Worm (Caenorhabditis elegans) whole organism, mixed stage, embryonic: ENCODE data around the gene R08D7.5.

Experiments used
- M03D4.4 ChIP-seq: sonication (generic microtip); optimal IDR thresholded peaks from 2 replicates; lab custom pipeline; 2017; ENCODE audit warnings: mild to moderate bottlenecking, missing genetic modification characterization, missing compliant biosample characterization
- bed-3 ChIP-seq: fragments of 200-800 bp; sonication (Bioruptor generic); optimal IDR thresholded peaks from 3 replicates; lab custom pipeline; 2018; ENCODE audit warnings: mild to moderate bottlenecking, missing genetic modification characterization, moderate library complexity, missing compliant biosample characterization
- blmp-1 ChIP-seq: fragments of 150-350 bp; optimal IDR thresholded peaks from 2 replicates; lab custom pipeline; 2014; ENCODE audit warnings: missing biosample characterization, missing genetic modification characterization
- ceh-39 ChIP-seq: fragments of 150-350 bp; optimal IDR thresholded peaks from 2 replicates; lab custom pipeline; 2014; ENCODE audit warnings: missing biosample characterization, missing genetic modification characterization
- ceh-43 ChIP-seq: fragments of 200-800 bp; sonication (Bioruptor generic); optimal IDR thresholded peaks from 2 replicates; lab custom pipeline; 2018; ENCODE audit warnings: mild to moderate bottlenecking, missing genetic modification characterization, moderate library complexity, missing compliant biosample characterization
- ceh-83 ChIP-seq: fragments of 200-800 bp; sonication (Bioruptor generic); optimal IDR thresholded peaks from 2 replicates; lab custom pipeline; 2018; ENCODE audit warnings: mild to moderate bottlenecking, missing genetic modification characterization, missing compliant biosample characterization
- ces-1 ChIP-seq: fragments of 150-350 bp; optimal IDR thresholded peaks from 2 replicates; lab custom pipeline; 2014; ENCODE audit warnings: missing biosample characterization, missing genetic modification reagents, missing genetic modification characterization
- cnd-1 ChIP-seq: fragments of 200-800 bp; sonication (Bioruptor generic); optimal IDR thresholded peaks from 2 replicates; lab custom pipeline; 2018; ENCODE audit warnings: mild to moderate bottlenecking, missing genetic modification characterization, missing compliant biosample characterization
- drap-1 ChIP-seq: fragments of 200-800 bp; sonication (Bioruptor generic); optimal IDR thresholded peaks from 3 replicates; lab custom pipeline; 2018; ENCODE audit warnings: mild to moderate bottlenecking, missing genetic modification characterization, missing compliant biosample characterization
- elt-1 ChIP-seq: sonication (generic microtip); optimal IDR thresholded peaks from 2 replicates; lab custom pipeline; 2017; ENCODE audit warnings: missing genetic modification characterization, mild to moderate bottlenecking, missing compliant biosample characterization, antibody characterized with exemption, moderate library complexity, borderline replicate concordance; ENCODE audit not compliant: insufficient read depth
- elt-3 ChIP-seq: fragments of 150-350 bp; optimal IDR thresholded peaks from 2 replicates; lab custom pipeline; 2014; ENCODE audit warnings: missing biosample characterization, missing genetic modification characterization
- flh-1 ChIP-seq: fragments of 200-800 bp; sonication (Bioruptor generic); optimal IDR thresholded peaks from 2 replicates; lab custom pipeline; 2018; ENCODE audit warnings: mild to moderate bottlenecking, missing genetic modification characterization, moderate library complexity, missing compliant biosample characterization
- ham-2 ChIP-seq: fragments of 200-800 bp; sonication (Bioruptor generic); optimal IDR thresholded peaks from 2 replicates; lab custom pipeline; 2018; ENCODE audit warnings: mild to moderate bottlenecking, missing genetic modification characterization, missing compliant biosample characterization
- hlh-1 ChIP-seq: fragments of 150-350 bp; optimal IDR thresholded peaks from 2 replicates; lab custom pipeline; 2014; ENCODE audit warnings: missing biosample characterization, missing genetic modification reagents, missing genetic modification characterization
- lin-13 ChIP-seq: fragments of 150-350 bp; optimal IDR thresholded peaks from 2 replicates; lab custom pipeline; 2014; ENCODE audit warnings: missing biosample characterization, missing genetic modification characterization
- lin-32 ChIP-seq: fragments of 200-800 bp; sonication (Bioruptor generic); optimal IDR thresholded peaks from 2 replicates; lab custom pipeline; 2018; ENCODE audit warnings: mild to moderate bottlenecking, missing genetic modification characterization, missing compliant biosample characterization
- lsy-2 ChIP-seq: fragments of 150-350 bp; optimal IDR thresholded peaks from 2 replicates; lab custom pipeline; 2014; ENCODE audit warnings: missing biosample characterization, missing genetic modification characterization
- mab-5 ChIP-seq: fragments of 150-350 bp; optimal IDR thresholded peaks from 2 replicates; lab custom pipeline; 2014; ENCODE audit warnings: missing biosample characterization, missing genetic modification characterization
- mep-1 ChIP-seq: fragments of 150-350 bp; optimal IDR thresholded peaks from 2 replicates; lab custom pipeline; 2017; ENCODE audit warnings: missing biosample characterization, missing genetic modification reagents, missing genetic modification characterization, inconsistent platforms
- mls-2 ChIP-seq: sonication (generic microtip); optimal IDR thresholded peaks from 2 replicates; lab custom pipeline; 2016; ENCODE audit warnings: mild to moderate bottlenecking, missing genetic modification characterization, moderate library complexity, missing compliant biosample characterization
- nhr-12 ChIP-seq: fragments of 150-350 bp; optimal IDR thresholded peaks from 2 replicates; lab custom pipeline; 2014; ENCODE audit warnings: missing biosample characterization, missing genetic modification characterization
- nhr-2 ChIP-seq: fragments of 150-350 bp; optimal IDR thresholded peaks from 2 replicates; lab custom pipeline; 2014; ENCODE audit warnings: missing biosample characterization, missing genetic modification characterization
- nhr-237 ChIP-seq: fragments of 150-350 bp; optimal IDR thresholded peaks from 2 replicates; lab custom pipeline; 2014; ENCODE audit warnings: missing biosample characterization, missing genetic modification characterization
- nhr-28 ChIP-seq: fragments of 150-350 bp; optimal IDR thresholded peaks from 2 replicates; lab custom pipeline; 2014; ENCODE audit warnings: missing biosample characterization, missing genetic modification characterization
- nhr-76 ChIP-seq: sonication (generic microtip); optimal IDR thresholded peaks from 2 replicates; lab custom pipeline; 2017; ENCODE audit warnings: missing biosample characterization, missing genetic modification characterization
- pha-4 ChIP-seq: fragments of 150-350 bp; optimal IDR thresholded peaks from 2 replicates; lab custom pipeline; 2018; ENCODE audit warnings: missing biosample characterization, missing genetic modification reagents, missing genetic modification characterization
- sem-2 ChIP-seq: fragments of 200-800 bp; sonication (Bioruptor generic); optimal IDR thresholded peaks from 2 replicates; lab custom pipeline; 2018; ENCODE audit warnings: mild to moderate bottlenecking, missing genetic modification characterization, missing compliant biosample characterization
- snpc-4 ChIP-seq: fragments of 150-350 bp; optimal IDR thresholded peaks from 2 replicates; lab custom pipeline; 2014; ENCODE audit warnings: missing biosample characterization, missing genetic modification characterization
- sptf-1 ChIP-seq: sonication (generic microtip); optimal IDR thresholded peaks from 2 replicates; lab custom pipeline; 2017; ENCODE audit warnings: mild to moderate bottlenecking, missing genetic modification characterization, moderate library complexity, missing compliant biosample characterization
- tbx-8 ChIP-seq: fragments of 200-800 bp; sonication (Bioruptor generic); optimal IDR thresholded peaks from 2 replicates; lab custom pipeline; 2018; ENCODE audit warnings: mild to moderate bottlenecking, missing genetic modification characterization, moderate library complexity, missing compliant biosample characterization
- unc-120 ChIP-seq: sonication (generic microtip); optimal IDR thresholded peaks from 2 replicates; lab custom pipeline; 2017; ENCODE audit warnings: missing genetic modification characterization, missing compliant biosample characterization; ENCODE audit not compliant: poor library complexity, severe bottlenecking
- unc-39 ChIP-seq: fragments of 150-350 bp; optimal IDR thresholded peaks from 2 replicates; lab custom pipeline; 2014; ENCODE audit warnings: missing biosample characterization, missing genetic modification characterization
- unc-62 ChIP-seq: fragments of 150-350 bp; optimal IDR thresholded peaks from 2 replicates; lab custom pipeline; 2014; ENCODE audit warnings: missing biosample characterization, missing genetic modification reagents, missing genetic modification characterization
- zip-8 ChIP-seq: fragments of 150-350 bp; optimal IDR thresholded peaks from 2 replicates; lab custom pipeline; 2014; ENCODE audit warnings: missing biosample characterization, missing genetic modification characterization
- ztf-11 ChIP-seq: fragments of 150-350 bp; optimal IDR thresholded peaks from 2 replicates; lab custom pipeline; 2014; ENCODE audit warnings: missing biosample characterization, missing genetic modification characterization

R08D7.5 gene

ce11 chrIII:8937571-8937970, 36.4 kb upstream of the R08D7.5 start:
- peak; percentile 53 for TF ChIP-seq ceh-83 (GFP tag; lab: Kevin White, UChicago)
- TF ChIP-seq elt-3: peak; percentile 45
- no peak for TF ChIP-seq ces-1 (GFP tag; lab: Kevin White, UChicago)
- peak; percentile 94 for TF ChIP-seq ham-2 (GFP tag; lab: Kevin White, UChicago)
- TF ChIP-seq elt-1 (tag; lab: Kevin White, UChicago): peak; percentile 28
- TF ChIP-seq unc-120 (tag; lab: Kevin White, UChicago): peak; percentile 88
- peak; percentile 93 for TF ChIP-seq lin-32 (GFP tag; lab: Kevin White, UChicago)
- TF ChIP-seq mls-2 (tag; lab: Kevin White, UChicago): peak; percentile 97
- TF ChIP-seq nhr-237 (tag; lab: Kevin White, UChicago): peak; percentile 21
- peak; percentile 96 for TF ChIP-seq sptf-1 (tag; lab: Kevin White, UChicago)
- peak; percentile 66 for TF ChIP-seq unc-39 (tag; lab: Kevin White, UChicago)
- no peak for TF ChIP-seq nhr-76 (tag; lab: Kevin White, UChicago)
- no peak for TF ChIP-seq nhr-12
- peak; percentile 69 for TF ChIP-seq pha-4 (tag; lab: Kevin White, UChicago)
- TF ChIP-seq flh-1 (GFP tag; lab: Kevin White, UChicago): peak; percentile 84
- TF ChIP-seq sem-2 (GFP tag; lab: Kevin White, UChicago): peak; percentile 86
- no peak for TF ChIP-seq snpc-4 (tag; lab: Kevin White, UChicago)
- TF ChIP-seq mab-5 (tag; lab: Kevin White, UChicago): no peak
- no peak for TF ChIP-seq nhr-2 (tag; lab: Kevin White, UChicago)
- peak; percentile 89 for TF ChIP-seq ceh-43
- TF ChIP-seq nhr-28 (tag; lab: Kevin White, UChicago): peak; percentile 50
- peak; percentile 17 for TF ChIP-seq lsy-2 (tag; lab: Kevin White, UChicago)
- TF ChIP-seq tbx-8 (GFP tag; lab: Kevin White, UChicago): peak; percentile 70
- TF ChIP-seq cnd-1 (tag; lab: Kevin White, UChicago): peak; percentile 96
- TF ChIP-seq M03D4.4 (tag; lab: Kevin White, UChicago): peak; percentile 96
- peak; percentile 31 for TF ChIP-seq ceh-39 (tag; lab: Kevin White, UChicago)
- peak; percentile 95 for TF ChIP-seq drap-1 (GFP tag; lab: Kevin White, UChicago)
- TF ChIP-seq zip-8 (tag; lab: Kevin White, UChicago): peak; percentile 29
- no peak for TF ChIP-seq mep-1 (tag; lab: Kevin White, UChicago)
- peak; percentile 50 for TF ChIP-seq unc-62 (GFP tag; lab: Kevin White, UChicago)
- TF ChIP-seq hlh-1 (tag; lab: Kevin White, UChicago): peak; percentile 62
- peak; percentile 42 for TF ChIP-seq ztf-11 (tag; lab: Kevin White, UChicago)
- peak; percentile 77 for TF ChIP-seq bed-3 (GFP tag; lab: Kevin White, UChicago)
- no peak for TF ChIP-seq blmp-1 (tag; lab: Kevin White, UChicago)
- TF ChIP-seq lin-13: peak; percentile 34

- TF ChIP-seq zip-8 (tag; lab: Kevin White, UChicago) (no peak), ceh-43 (no peak), nhr-12 (no peak), bed-3 (GFP tag; lab: Kevin White, UChicago) (no peak), snpc-4 (tag; lab: Kevin White, UChicago) (no peak), ham-2 (GFP tag; lab: Kevin White, UChicago) (no peak), drap-1 (GFP tag; lab: Kevin White, UChicago) (no peak), nhr-76 (tag; lab: Kevin White, UChicago) (no peak), elt-3 (no peak), blmp-1 (tag; lab: Kevin White, UChicago) (no peak), sptf-1 (tag; lab: Kevin White, UChicago) (no peak), M03D4.4 (tag; lab: Kevin White, UChicago) (no peak), unc-62 (GFP tag; lab: Kevin White, UChicago) (no peak), tbx-8 (GFP tag; lab: Kevin White, UChicago) (no peak), nhr-2 (tag; lab: Kevin White, UChicago) (no peak), mab-5 (tag; lab: Kevin White, UChicago) (no peak), hlh-1 (tag; lab: Kevin White, UChicago) (no peak)
Observed at ce11 chrIII:8944357-8944756, 29.6 kb upstream of the R08D7.5 start, which contains the start of gene dhrr-1. TSS of gene dhrr-1 (plus strand) at chrIII:8944657.

ce11 chrIII:8946285-8946684, 27.6 kb upstream of the R08D7.5 start:
- TF ChIP-seq unc-62 (GFP tag; lab: Kevin White, UChicago) (no peak), sptf-1 (tag; lab: Kevin White, UChicago) (no peak), blmp-1 (tag; lab: Kevin White, UChicago) (no peak), nhr-237 (tag; lab: Kevin White, UChicago) (no peak), lsy-2 (tag; lab: Kevin White, UChicago) (no peak), flh-1 (GFP tag; lab: Kevin White, UChicago) (no peak), elt-3 (no peak), drap-1 (GFP tag; lab: Kevin White, UChicago) (no peak), tbx-8 (GFP tag; lab: Kevin White, UChicago) (no peak), ztf-11 (tag; lab: Kevin White, UChicago) (no peak), cnd-1 (tag; lab: Kevin White, UChicago) (no peak), unc-39 (tag; lab: Kevin White, UChicago) (no peak)
- TF ChIP-seq, all 35 proteins: peak for 0
